Fruit fly (Drosophila melanogaster): ENCODE measurements around the gene spg.

DNA sequence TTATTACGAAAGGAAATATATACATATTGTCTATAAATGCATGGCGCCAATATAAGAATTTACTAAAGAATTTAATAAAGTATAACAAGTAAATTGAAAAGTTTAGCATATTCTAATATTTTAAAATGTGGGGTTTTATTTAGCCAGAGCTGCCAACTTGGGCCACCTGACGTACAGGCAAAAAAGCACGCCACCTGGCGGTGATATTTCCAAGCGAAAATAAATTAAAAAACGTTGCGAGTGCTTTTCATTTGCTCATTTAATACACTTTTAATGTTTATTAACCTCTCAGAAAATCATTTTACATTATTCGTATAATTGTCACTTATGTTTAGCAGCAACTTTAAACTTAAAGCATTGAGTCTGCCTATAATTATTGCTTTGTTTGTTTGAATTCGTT is 25.3 kb downstream of the spg start:
- TF ChIP-seq CTCF (optimal IDR thresholded peaks at IDR 0.05) (peak; percentile 66 to 86), CG8478 (optimal IDR thresholded peaks at IDR 0.05) (no peak)

All from S2 (cell line).